Worm (Caenorhabditis elegans) whole organism, L4/young adult: ENCODE data around the gene ZK899.7.
"Not testable (repeated sequence)": the region's sequence is repeated elsewhere in the genome, so short reads cannot be mapped to it uniquely, and the experiment has no call there.

Experiments
- W03F9.2 ChIP-seq: fragments of 150-350 bp; optimal IDR thresholded peaks from 2 replicates; lab custom pipeline; 2014; ENCODE audit warnings: missing biosample characterization, missing genetic modification characterization
- dao-5 ChIP-seq: sonication (generic microtip); optimal IDR thresholded peaks from 2 replicates; lab custom pipeline; 2016; ENCODE audit warnings: missing genotype, missing genetic modification characterization, moderate library complexity, missing compliant biosample characterization
- him-1 ChIP-seq: sonication (generic microtip); optimal IDR thresholded peaks from 2 replicates; lab custom pipeline; 2016; ENCODE audit warnings: missing genotype, missing genetic modification reagents, missing genetic modification characterization, missing compliant biosample characterization

Gene ZK899.7

DNA sequence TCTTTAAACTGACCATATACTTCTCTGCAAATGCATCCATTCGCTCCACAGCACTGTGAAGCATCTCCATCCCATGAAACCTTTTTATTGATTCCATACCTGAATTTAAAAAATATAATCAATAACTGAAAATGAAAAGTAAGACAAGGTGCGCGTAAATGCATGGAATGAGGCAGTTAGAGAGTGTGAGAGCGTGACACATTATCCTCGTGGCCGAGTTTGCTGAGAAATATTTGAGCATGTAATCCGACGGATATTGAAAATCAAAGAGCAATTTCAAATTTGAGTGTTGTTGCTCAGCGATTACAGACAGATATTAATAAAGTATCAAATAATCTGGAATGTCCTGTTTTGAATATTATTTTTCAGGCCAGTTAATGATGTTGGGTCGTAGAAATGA, at the start of gene ZK899.7:
Gene ZK899.7 (minus strand): TSS at position 101 of the 400 bp plus-strand sequence.
- TF ChIP-seq him-1 (tag; lab: Kevin White, UChicago), result no peak
- no peak for TF ChIP-seq W03F9.2 (tag; lab: Kevin White, UChicago)
- TF ChIP-seq dao-5 (tag; lab: Kevin White, UChicago), result no peak

DNA sequence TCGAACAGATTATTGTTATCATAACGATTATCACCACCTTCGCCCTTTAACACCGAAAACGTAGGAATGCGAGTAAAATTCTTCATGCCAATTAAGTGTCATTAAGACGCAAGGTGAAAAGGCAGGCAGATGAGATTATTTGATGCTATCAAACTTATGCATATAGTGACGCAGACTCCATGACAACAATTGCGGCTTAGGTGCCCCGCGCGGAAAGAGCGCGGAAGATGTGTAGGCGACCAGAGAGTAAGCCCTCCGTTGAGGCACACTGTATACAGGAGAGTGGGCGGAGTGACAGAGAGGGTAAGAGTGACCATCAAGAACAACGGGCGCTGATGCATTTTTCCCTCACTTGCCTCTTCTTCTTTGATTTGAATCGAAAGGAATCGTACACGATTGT, 45.4 kb upstream of the ZK899.7 start:
- TF ChIP-seq dao-5 (tag; lab: Kevin White, UChicago) (no peak), W03F9.2 (tag; lab: Kevin White, UChicago) (no peak)

DNA sequence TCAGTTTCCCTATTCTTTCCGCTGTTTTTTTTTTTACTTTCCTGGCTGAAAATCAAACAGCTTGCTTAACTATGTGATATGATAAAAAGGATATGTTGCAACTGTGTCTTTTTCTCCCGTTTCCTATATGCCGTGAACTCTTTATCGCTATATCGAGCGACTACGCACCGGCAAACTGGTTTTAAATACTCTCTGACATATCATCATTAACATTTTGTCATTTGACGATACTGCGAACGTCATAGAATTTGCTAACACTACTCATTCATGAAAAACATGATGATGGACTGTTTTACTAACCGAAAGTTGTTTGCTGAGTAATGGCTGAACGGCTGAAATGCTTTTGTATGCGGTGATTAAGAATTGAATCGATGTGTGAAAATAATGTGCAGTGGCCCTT, 42.2 kb upstream of the ZK899.7 start:
- TF ChIP-seq him-1 (tag; lab: Kevin White, UChicago), result no peak
- TF ChIP-seq dao-5 (tag; lab: Kevin White, UChicago), result no peak
- no peak for TF ChIP-seq W03F9.2 (tag; lab: Kevin White, UChicago)

DNA sequence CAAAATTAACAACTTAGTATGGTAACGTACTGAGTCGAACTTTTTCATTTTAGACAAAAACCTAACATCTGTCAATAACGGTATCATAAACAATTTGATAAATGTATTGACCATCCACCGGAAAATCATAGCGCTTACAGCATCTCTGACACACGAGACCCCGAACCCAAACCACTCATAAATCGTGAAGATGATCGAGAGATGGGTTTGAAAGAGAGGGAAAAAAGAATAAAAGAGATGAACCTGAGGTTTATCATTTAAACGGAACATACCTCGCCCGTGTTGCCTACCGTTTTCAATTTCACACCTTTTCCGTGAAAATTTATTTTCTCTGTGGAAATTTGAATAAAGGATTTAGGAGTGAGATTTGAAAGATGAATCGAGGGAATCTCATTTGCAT, 40.3 kb upstream of the ZK899.7 start:
- no peak for TF ChIP-seq W03F9.2 (tag; lab: Kevin White, UChicago)
- TF ChIP-seq him-1 (tag; lab: Kevin White, UChicago), result no peak
- no peak for TF ChIP-seq dao-5 (tag; lab: Kevin White, UChicago)

DNA sequence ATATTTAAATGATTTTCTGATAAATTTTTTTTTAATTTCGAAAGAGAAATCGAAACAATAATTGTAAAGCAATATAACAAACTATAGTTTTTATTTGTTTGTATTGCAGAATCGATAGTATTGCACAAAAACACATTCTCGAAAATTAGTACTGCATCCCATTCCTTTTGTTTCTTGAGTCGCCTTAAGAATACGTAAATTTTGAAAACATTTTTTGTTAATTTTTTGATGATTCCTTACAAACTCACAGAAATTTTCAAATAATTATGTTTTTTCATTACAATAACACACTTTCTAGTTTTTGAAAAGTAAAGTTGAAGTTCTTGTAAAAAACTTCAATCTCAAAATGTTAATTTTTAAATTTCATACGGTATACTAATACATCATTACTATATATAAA, 36.9 kb upstream of the ZK899.7 start:
- TF ChIP-seq W03F9.2 (tag; lab: Kevin White, UChicago) (no peak), dao-5 (tag; lab: Kevin White, UChicago) (no peak), him-1 (tag; lab: Kevin White, UChicago) (no peak)

DNA sequence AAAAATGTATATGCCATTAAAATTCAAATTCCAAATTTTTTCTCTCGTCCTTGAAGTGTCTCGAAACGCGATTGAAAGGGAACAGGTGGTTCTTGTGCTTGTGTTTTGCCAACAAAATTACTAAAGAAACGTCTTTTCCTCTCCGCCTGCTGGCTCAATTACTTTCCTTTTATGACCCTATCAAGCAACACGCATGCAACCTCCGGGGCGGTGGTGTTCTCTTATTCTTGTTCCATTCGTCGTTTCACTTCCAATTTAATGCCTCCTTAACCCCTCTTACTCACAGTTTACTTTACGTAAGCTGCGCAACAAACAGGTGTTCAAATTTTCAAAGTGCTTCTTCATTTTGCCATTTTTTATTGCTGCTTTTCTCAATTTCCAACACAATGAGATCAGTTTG, 34.5 kb upstream of the ZK899.7 start:
- no peak for TF ChIP-seq W03F9.2 (tag; lab: Kevin White, UChicago)

DNA sequence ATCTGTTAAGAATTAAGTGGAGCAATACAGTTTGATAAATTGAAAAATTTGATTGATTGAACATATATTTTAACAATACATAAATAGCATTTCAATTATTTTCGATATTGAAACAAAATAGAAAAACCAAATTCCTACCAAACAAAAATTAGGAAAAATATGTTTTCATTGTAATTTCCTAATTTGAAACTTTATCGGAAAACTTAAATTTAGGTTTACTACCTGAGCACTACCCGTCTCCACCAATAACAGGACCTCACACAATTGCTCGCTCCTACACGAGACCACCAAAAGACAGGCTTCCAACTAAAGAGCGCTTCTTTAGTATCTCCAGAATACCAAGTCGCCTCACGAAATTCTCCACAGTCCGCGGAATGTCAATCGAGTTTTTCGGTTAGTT, 27.5 kb upstream of the ZK899.7 start:
- no peak for TF ChIP-seq him-1 (tag; lab: Kevin White, UChicago)
- no peak for TF ChIP-seq dao-5 (tag; lab: Kevin White, UChicago)
- TF ChIP-seq W03F9.2 (tag; lab: Kevin White, UChicago), result no peak

DNA sequence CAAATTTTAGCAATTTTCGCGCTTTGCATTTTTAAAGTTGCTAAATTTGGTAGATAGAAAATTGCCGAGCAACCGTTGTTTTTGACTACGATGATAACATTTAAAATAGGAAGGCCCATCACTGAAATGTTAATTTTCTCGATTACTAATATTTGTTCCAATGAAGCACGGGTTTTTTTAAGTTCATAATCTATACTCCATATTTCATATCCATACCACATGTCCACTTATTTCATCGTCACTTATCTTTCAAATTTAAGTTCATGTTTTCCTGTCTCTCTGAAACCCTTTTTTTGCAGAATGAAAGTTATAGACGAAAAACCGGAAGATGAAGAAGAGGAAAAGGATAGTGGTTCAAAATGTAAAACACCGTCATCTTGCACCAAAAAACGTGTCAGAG, 22.9 kb upstream of the ZK899.7 start, which contains the start of gene gap-2:
Gene gap-2 (plus strand): TSS at position 301 of the 400 bp plus-strand sequence.
- TF ChIP-seq dao-5 (tag; lab: Kevin White, UChicago), result no peak
- TF ChIP-seq him-1 (tag; lab: Kevin White, UChicago), result no peak
- TF ChIP-seq W03F9.2 (tag; lab: Kevin White, UChicago), result no peak

DNA sequence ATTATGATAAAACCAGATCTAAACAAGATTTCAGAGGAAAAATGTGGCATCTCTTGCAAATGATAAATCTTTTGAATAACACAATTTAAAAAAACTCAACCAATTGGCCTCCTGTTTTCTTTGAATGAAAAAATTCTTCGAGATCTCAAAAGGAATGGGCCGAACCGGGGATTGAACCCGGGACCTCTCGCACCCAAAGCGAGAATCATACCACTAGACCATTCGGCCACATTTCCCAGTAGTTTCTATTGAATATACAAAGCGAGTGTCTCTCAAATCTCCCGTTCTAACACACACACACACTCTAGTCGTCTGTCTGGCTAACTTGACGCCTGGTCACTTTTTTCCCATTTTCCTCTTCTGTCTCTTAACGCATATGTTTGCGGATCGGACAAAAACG, 18.3 kb upstream of the ZK899.7 start:
- peak; percentile 86 for TF ChIP-seq him-1 (tag; lab: Kevin White, UChicago)
- TF ChIP-seq dao-5 (tag; lab: Kevin White, UChicago), result peak; percentile 73
- peak; percentile 69 for TF ChIP-seq W03F9.2 (tag; lab: Kevin White, UChicago)

DNA sequence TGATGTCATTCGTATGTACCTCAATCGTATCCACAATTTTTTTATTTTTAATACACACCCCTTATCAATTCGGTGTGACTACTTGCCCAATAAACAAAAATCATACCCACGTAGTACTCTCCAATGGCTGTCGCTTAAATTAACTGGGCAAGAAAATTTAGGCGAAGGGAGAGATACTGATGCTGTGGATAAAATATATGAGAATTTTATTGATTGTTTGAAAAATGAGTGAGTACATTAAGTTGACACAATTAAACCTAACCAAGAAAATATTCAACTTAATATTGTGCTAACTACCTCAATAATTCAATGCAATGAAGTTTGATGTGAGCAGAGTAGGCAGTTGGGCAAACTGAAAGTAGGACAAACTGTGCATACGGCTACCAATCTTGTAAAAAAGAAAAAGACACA, 16.5 kb upstream of the ZK899.7 start:
- TF ChIP-seq W03F9.2 (tag; lab: Kevin White, UChicago) (peak; percentile 98), dao-5 (tag; lab: Kevin White, UChicago) (peak; percentile 94), him-1 (tag; lab: Kevin White, UChicago) (peak; percentile 100)

DNA sequence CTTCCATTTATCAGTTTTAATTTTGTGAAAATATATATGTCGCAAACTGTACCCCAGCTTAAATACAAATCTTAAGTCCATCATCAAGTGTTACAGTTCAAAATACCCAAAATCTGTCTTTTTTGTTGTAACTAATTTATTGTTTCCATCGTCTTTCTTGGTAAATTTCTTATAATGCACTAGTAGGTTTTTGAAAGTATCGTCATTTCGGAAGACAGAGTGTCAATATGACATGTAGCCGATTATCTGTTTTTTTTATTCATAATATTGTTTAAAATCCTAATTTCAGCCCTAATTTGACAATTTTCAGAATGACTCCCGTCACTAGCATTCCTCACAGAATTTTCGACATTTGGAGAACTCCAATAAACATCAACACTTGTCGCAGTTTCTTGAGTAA, 13.8 kb upstream of the ZK899.7 start, which contains the start of gene ZK899.6:
Gene ZK899.6 (plus strand): TSS at position 301 of the 400 bp plus-strand sequence.
- TF ChIP-seq W03F9.2, dao-5, him-1 (tag; lab: Kevin White, UChicago): not testable (repeated sequence)

DNA sequence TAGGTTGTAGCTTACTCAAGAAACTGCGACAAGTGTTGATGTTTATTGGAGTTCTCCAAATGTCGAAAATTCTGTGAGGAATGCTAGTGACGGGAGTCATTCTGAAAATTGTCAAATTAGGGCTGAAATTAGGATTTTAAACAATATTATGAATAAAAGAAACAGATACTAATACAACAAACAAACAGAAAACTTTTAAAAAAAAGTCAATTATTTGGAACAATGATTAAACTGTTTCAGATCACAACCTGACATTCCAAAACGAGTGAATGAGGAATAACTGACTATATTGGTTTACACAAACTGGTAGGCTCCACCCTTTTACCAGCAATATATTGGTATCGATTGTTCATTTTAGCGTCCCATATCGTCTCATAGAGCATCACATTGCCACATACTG, 11.6 kb upstream of the ZK899.7 start, which contains the start of gene ZK899.5:
Gene ZK899.5 (minus strand): TSS at position 101 of the 400 bp plus-strand sequence.
- TF ChIP-seq him-1, W03F9.2, dao-5 (tag; lab: Kevin White, UChicago): not testable (repeated sequence)

DNA sequence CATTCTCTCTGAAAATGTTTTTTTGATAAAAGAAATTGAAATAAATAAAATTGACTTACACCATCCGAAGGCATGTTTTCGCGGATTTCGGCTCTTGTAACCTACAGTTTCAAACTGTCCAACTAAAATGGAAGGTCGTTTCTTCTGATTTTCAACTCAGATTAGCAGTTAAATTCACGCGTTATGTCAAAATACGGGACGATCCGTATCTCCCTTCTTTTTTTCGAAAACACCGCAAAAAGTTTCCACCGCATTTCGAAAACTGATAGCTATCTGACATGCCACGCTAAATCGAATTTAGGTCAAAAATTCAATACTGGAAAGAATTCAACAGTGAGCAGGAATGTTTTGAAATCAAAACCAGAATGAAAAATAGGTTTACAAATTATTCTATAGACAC, 8.9 kb upstream of the ZK899.7 start, which contains the start of gene tba-8:
Gene tba-8 (minus strand): TSS at position 207 of the 400 bp plus-strand sequence.
- TF ChIP-seq him-1 (tag; lab: Kevin White, UChicago), result no peak
- no peak for TF ChIP-seq W03F9.2 (tag; lab: Kevin White, UChicago)
- TF ChIP-seq dao-5 (tag; lab: Kevin White, UChicago), result no peak

DNA sequence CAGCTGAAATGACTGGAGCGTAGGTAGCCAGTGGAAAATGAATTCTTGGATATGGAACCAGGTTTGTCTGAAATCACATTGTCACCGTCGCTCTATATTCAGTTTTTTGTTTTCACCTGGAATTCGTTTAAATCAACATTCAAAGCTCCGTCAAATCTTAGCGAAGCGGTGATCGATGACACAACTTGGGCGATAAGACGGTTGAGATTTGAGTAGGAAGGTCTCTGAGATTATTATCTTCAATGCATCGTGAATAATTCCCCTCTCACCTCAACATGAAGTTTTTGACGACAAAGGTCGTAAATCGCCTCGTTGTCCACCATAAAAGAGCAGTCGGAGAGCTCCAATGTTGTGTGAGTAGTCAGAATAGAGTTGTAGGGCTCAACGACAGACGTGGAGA, 7.3 kb upstream of the ZK899.7 start:
- no peak for TF ChIP-seq dao-5 (tag; lab: Kevin White, UChicago)
- TF ChIP-seq W03F9.2 (tag; lab: Kevin White, UChicago), result no peak
- no peak for TF ChIP-seq him-1 (tag; lab: Kevin White, UChicago)
